Fruit fly (Drosophila melanogaster) whole organism, prepupa: ENCODE measurements around the gene CG3071.

Experiments used
- Blimp-1 ChIP-seq: fragments of 200-800 bp; sonication (Bioruptor generic); optimal IDR thresholded peaks from 3 replicates; lab custom pipeline; 2017; ENCODE audit warnings: missing biosample characterization, missing genetic modification characterization, mild to moderate bottlenecking, moderate library complexity, missing genetic modification reagents
- CG11294 ChIP-seq: fragments of 200-800 bp; sonication (Bioruptor generic); IDR thresholded peaks from 2 replicates; pipeline ENCODE4 v1.3.6; 2022; ENCODE audit warnings: missing biosample characterization, missing genetic modification characterization
- CG11902 ChIP-seq: fragments of 200-800 bp; sonication (Bioruptor generic); optimal IDR thresholded peaks from 3 replicates; lab custom pipeline; 2016; ENCODE audit warnings: missing biosample characterization, missing genetic modification characterization
- CG1621 ChIP-seq: fragments of 200-800 bp; sonication (Bioruptor generic); optimal IDR thresholded peaks from 3 replicates; lab custom pipeline; 2018; ENCODE audit warnings: missing biosample characterization, mild to moderate bottlenecking, missing genetic modification characterization
- CG16779 ChIP-seq: fragments of 200-800 bp; sonication (Bioruptor generic); optimal IDR thresholded peaks from 3 replicates; lab custom pipeline; 2017; ENCODE audit warnings: missing biosample characterization, mild to moderate bottlenecking, missing genetic modification characterization
- CG3032 ChIP-seq: fragments of 200-800 bp; optimal IDR thresholded peaks from 2 replicates; lab custom pipeline; 2019; ENCODE audit warnings: missing biosample characterization, mild to moderate bottlenecking, missing genetic modification characterization, moderate library complexity
- CG32006 ChIP-seq: fragments of 200-800 bp; sonication (Bioruptor generic); optimal IDR thresholded peaks from 3 replicates; lab custom pipeline; 2017; ENCODE audit warnings: missing biosample characterization, mild to moderate bottlenecking, missing genetic modification characterization
- CG34406 ChIP-seq: fragments of 200-800 bp; sonication (Bioruptor generic); optimal IDR thresholded peaks from 3 replicates; lab custom pipeline; 2016; ENCODE audit warnings: missing biosample characterization, missing genetic modification characterization
- CG3919 ChIP-seq: fragments of 200-800 bp; sonication (Bioruptor generic); optimal IDR thresholded peaks from 3 replicates; lab custom pipeline; 2016; ENCODE audit warnings: missing biosample characterization, missing genetic modification characterization
- CG4318 ChIP-seq: fragments of 200-800 bp; sonication (Bioruptor generic); optimal IDR thresholded peaks from 3 replicates; lab custom pipeline; 2017; ENCODE audit warnings: missing biosample characterization, mild to moderate bottlenecking, missing genetic modification characterization
- CG6276 ChIP-seq: fragments of 200-800 bp; sonication (Bioruptor generic); optimal IDR thresholded peaks from 2 replicates; lab custom pipeline; 2017; ENCODE audit warnings: missing biosample characterization, mild to moderate bottlenecking, missing genetic modification characterization
- CG6808 ChIP-seq: fragments of 200-800 bp; sonication (Bioruptor generic); optimal IDR thresholded peaks from 3 replicates; lab custom pipeline; 2017; ENCODE audit warnings: missing biosample characterization, missing genetic modification characterization, mild to moderate bottlenecking, moderate library complexity, missing genetic modification reagents
- CG6854 ChIP-seq: fragments of 200-800 bp; sonication (Bioruptor generic); optimal IDR thresholded peaks from 2 replicates; lab custom pipeline; 2017; ENCODE audit warnings: missing biosample characterization, mild to moderate bottlenecking, missing genetic modification characterization
- CG7368 ChIP-seq: fragments of 200-800 bp; sonication (Bioruptor generic); optimal IDR thresholded peaks from 3 replicates; lab custom pipeline; 2016; ENCODE audit warnings: missing biosample characterization, missing genetic modification characterization
- CG8119 ChIP-seq: fragments of 200-800 bp; sonication (Bioruptor generic); IDR thresholded peaks from 3 replicates; pipeline ENCODE4 v1.3.6; 2022; ENCODE audit warnings: missing biosample characterization, missing genetic modification characterization
- CG8319 ChIP-seq: fragments of 200-800 bp; sonication (Bioruptor generic); optimal IDR thresholded peaks from 3 replicates; lab custom pipeline; 2016; ENCODE audit warnings: missing biosample characterization, missing genetic modification characterization
- CG9139 ChIP-seq: fragments of 200-800 bp; sonication (Bioruptor generic); optimal IDR thresholded peaks from 3 replicates; lab custom pipeline; 2017; ENCODE audit warnings: missing biosample characterization, mild to moderate bottlenecking, missing genetic modification characterization
- Eip75B ChIP-seq: fragments of 200-800 bp; sonication (Bioruptor generic); optimal IDR thresholded peaks from 3 replicates; lab custom pipeline; 2016; ENCODE audit warnings: missing biosample characterization, missing genetic modification characterization
- Eip93F ChIP-seq: fragments of 200-800 bp; sonication (Bioruptor generic); optimal IDR thresholded peaks from 2 replicates; lab custom pipeline; 2016; ENCODE audit warnings: missing biosample characterization, mild to moderate bottlenecking, missing genetic modification characterization
- Ets21C ChIP-seq: fragments of 200-800 bp; sonication (Bioruptor generic); optimal IDR thresholded peaks from 3 replicates; lab custom pipeline; 2016; ENCODE audit warnings: missing biosample characterization, missing genetic modification characterization
- Ets96B ChIP-seq: fragments of 200-800 bp; optimal IDR thresholded peaks from 2 replicates; lab custom pipeline; 2019; ENCODE audit warnings: missing biosample characterization, mild to moderate bottlenecking, missing genetic modification characterization, moderate library complexity
- Gug ChIP-seq: fragments of 200-800 bp; sonication (Bioruptor generic); IDR thresholded peaks from 2 replicates; pipeline ENCODE4 v1.3.6; 2022; ENCODE audit warnings: missing biosample characterization, missing genetic modification characterization
- Hr38 ChIP-seq: sonication (Bioruptor generic); optimal IDR thresholded peaks from 2 replicates; lab custom pipeline; 2016; ENCODE audit warnings: missing biosample characterization, missing genetic modification characterization
- Lpt ChIP-seq: fragments of 200-800 bp; sonication (Bioruptor generic); optimal IDR thresholded peaks from 3 replicates; lab custom pipeline; 2016; ENCODE audit warnings: missing biosample characterization, missing genetic modification characterization
- Met ChIP-seq: fragments of 200-800 bp; sonication (Bioruptor generic); optimal IDR thresholded peaks from 3 replicates; lab custom pipeline; 2016; ENCODE audit warnings: missing biosample characterization, missing genetic modification characterization
- OdsH ChIP-seq: fragments of 200-800 bp; sonication (Bioruptor generic); optimal IDR thresholded peaks from 3 replicates; lab custom pipeline; 2016; ENCODE audit warnings: missing biosample characterization, missing genetic modification characterization
- Sox102F ChIP-seq: fragments of 200-800 bp; sonication (Bioruptor generic); optimal IDR thresholded peaks from 2 replicates; lab custom pipeline; 2016; ENCODE audit warnings: missing biosample characterization, mild to moderate bottlenecking, missing genetic modification characterization
- Sox14 ChIP-seq: fragments of 200-800 bp; sonication (Bioruptor generic); optimal IDR thresholded peaks from 3 replicates; lab custom pipeline; 2016; ENCODE audit warnings: missing biosample characterization, missing genetic modification characterization
- achi ChIP-seq: fragments of 200-800 bp; sonication (Bioruptor generic); optimal IDR thresholded peaks from 3 replicates; lab custom pipeline; 2016; ENCODE audit warnings: missing biosample characterization, missing genetic modification characterization
- acj6 ChIP-seq: fragments of 200-800 bp; sonication (Bioruptor generic); optimal IDR thresholded peaks from 3 replicates; lab custom pipeline; 2016; ENCODE audit warnings: missing biosample characterization, missing genetic modification characterization
- cyc ChIP-seq: fragments of 200-800 bp; sonication (Bioruptor generic); optimal IDR thresholded peaks from 3 replicates; lab custom pipeline; 2016; ENCODE audit warnings: missing biosample characterization, missing genetic modification characterization
- dac ChIP-seq: fragments of 200-800 bp; sonication (Bioruptor generic); optimal IDR thresholded peaks from 2 replicates; lab custom pipeline; 2017; ENCODE audit warnings: missing biosample characterization, mild to moderate bottlenecking, missing genetic modification characterization
- eg ChIP-seq: fragments of 200-800 bp; sonication (Bioruptor generic); IDR thresholded peaks from 3 replicates; pipeline ENCODE4 v1.3.6; 2022; ENCODE audit warnings: missing biosample characterization, missing genetic modification characterization
- esn ChIP-seq: fragments of 200-800 bp; sonication (Bioruptor generic); optimal IDR thresholded peaks from 2 replicates; lab custom pipeline; 2016; ENCODE audit warnings: missing biosample characterization, mild to moderate bottlenecking, missing genetic modification characterization, moderate library complexity
- fd59A ChIP-seq: fragments of 200-800 bp; sonication (Bioruptor generic); optimal IDR thresholded peaks from 2 replicates; lab custom pipeline; 2017; ENCODE audit warnings: missing biosample characterization, mild to moderate bottlenecking, missing genetic modification characterization, missing genetic modification reagents
- fkh ChIP-seq: fragments of 200-800 bp; sonication (Bioruptor generic); optimal IDR thresholded peaks from 3 replicates; lab custom pipeline; 2017; ENCODE audit warnings: missing biosample characterization, mild to moderate bottlenecking, missing genetic modification characterization, moderate library complexity
- lz ChIP-seq: fragments of 200-800 bp; sonication (Bioruptor generic); optimal IDR thresholded peaks from 3 replicates; lab custom pipeline; 2016; ENCODE audit warnings: missing biosample characterization, missing genetic modification characterization
- net ChIP-seq: fragments of 200-800 bp; sonication (Bioruptor generic); optimal IDR thresholded peaks from 3 replicates; lab custom pipeline; 2016; ENCODE audit warnings: missing biosample characterization, missing genetic modification characterization
- salr ChIP-seq, 2 experiments: fragments of 200-800 bp; sonication (Bioruptor generic); optimal IDR thresholded peaks; 3 replicates each; lab custom pipeline; 2016 to 2018; ENCODE audit warnings: missing biosample characterization in 2 of 2, missing genetic modification characterization in 2 of 2, mild to moderate bottlenecking in 1 of 2
- spab ChIP-seq: fragments of 200-800 bp; sonication (Bioruptor generic); optimal IDR thresholded peaks from 2 replicates; lab custom pipeline; 2017; ENCODE audit warnings: missing biosample characterization, mild to moderate bottlenecking, missing genetic modification characterization, missing genetic modification reagents
- ss ChIP-seq, 2 experiments: fragments of 200-800 bp; sonication (Bioruptor generic); optimal IDR thresholded peaks; 2 replicates in 1 of 2; 3 replicates in 1 of 2; lab custom pipeline; 2017 to 2018; ENCODE audit warnings: mild to moderate bottlenecking in 2 of 2, missing biosample characterization in 2 of 2, missing genetic modification characterization in 2 of 2, moderate library complexity in 1 of 2
- topi ChIP-seq: fragments of 200-800 bp; sonication (Bioruptor generic); optimal IDR thresholded peaks from 3 replicates; lab custom pipeline; 2016; ENCODE audit warnings: missing biosample characterization, missing genetic modification characterization
- vri ChIP-seq: fragments of 200-800 bp; sonication (Bioruptor generic); optimal IDR thresholded peaks from 3 replicates; lab custom pipeline; 2016; ENCODE audit warnings: missing biosample characterization, mild to moderate bottlenecking, missing genetic modification characterization

Gene CG3071

dm6 chrX:2258602-2259233 lies 3.9 kb upstream of the CG3071 start (continued):
- no peak for TF ChIP-seq spab (GFP tag; lab: Kevin White, UChicago)
- TF ChIP-seq CG1621 (tag; lab: Kevin White, UChicago): no peak
- no peak for TF ChIP-seq Met
- no peak for TF ChIP-seq CG3032 (tag; lab: Kevin White, UChicago)
- no peak for TF ChIP-seq fkh (GFP tag; lab: Kevin White, UChicago)
- no peak for TF ChIP-seq OdsH (GFP tag; lab: Kevin White, UChicago)
- TF ChIP-seq Sox14: no peak
- no peak for TF ChIP-seq Eip75B (GFP tag; lab: Kevin White, UChicago)

DNA sequence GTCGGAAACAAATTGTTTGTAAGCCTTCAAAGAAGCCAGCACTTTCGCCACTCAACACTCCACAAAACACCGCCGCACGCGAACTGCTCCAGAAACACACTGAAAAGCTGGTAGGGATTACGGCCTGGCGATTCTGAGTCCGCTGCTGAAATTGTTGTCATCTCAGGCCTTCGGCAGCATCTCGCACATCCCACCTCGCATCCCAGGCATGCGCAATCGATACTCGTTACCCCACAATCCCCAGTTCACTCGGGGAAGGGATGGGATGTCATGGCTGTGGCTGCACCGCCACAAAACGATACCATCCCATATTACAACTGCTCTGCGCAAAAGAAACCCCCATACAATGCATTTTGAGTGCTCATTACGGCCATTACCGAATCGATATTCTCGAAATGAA lies 2.9 kb upstream of the CG3071 start, which contains the start of gene CG3078:
TSS of gene CG3078 (minus strand) at position 101 of the 400 bp plus-strand sequence.
- TF ChIP-seq CG3032 (tag; lab: Kevin White, UChicago): no peak
- no peak for TF ChIP-seq fkh (GFP tag; lab: Kevin White, UChicago)
- no peak for TF ChIP-seq Eip75B (GFP tag; lab: Kevin White, UChicago)
- TF ChIP-seq eg (GFP tag; lab: Robert Waterston, UW): no peak

dm6 chrX:2269822-2270556 lies 7.4 kb downstream of the CG3071 start:
- TF ChIP-seq CG8119 (peak; percentile 46; the same call in 1 of the 3 replicates), vri (peak; percentile 48), CG8319 (GFP tag; lab: Kevin White, UChicago) (peak; percentile 34), CG9139 (GFP tag; lab: Kevin White, UChicago) (no peak), Lpt (GFP tag; lab: Kevin White, UChicago) (peak; percentile 23), Hr38 (GFP tag; lab: Kevin White, UChicago) (no peak), CG6854 (GFP tag; lab: Kevin White, UChicago) (peak; percentile 28), Ets96B (tag; lab: Kevin White, UChicago) (no peak), Gug (peak; percentile 46; the same call in 1 of the 2 replicates), dac (peak; percentile 45), lz (peak; percentile 47), Met (peak; percentile 40), esn (GFP tag; lab: Kevin White, UChicago) (peak; percentile 43), CG6808 (peak; percentile 29), acj6 (GFP tag; lab: Kevin White, UChicago) (peak; percentile 55), CG1621 (tag; lab: Kevin White, UChicago) (no peak), CG11294 (GFP tag; lab: Robert Waterston, UW) (no peak), CG11902 (GFP tag; lab: Kevin White, UChicago) (peak; percentile 49), Eip93F (no peak), CG4318 (GFP tag; lab: Kevin White, UChicago) (peak; percentile 50), CG34406 (GFP tag; lab: Kevin White, UChicago) (peak; percentile 44), CG32006 (GFP tag; lab: Kevin White, UChicago) (peak; percentile 75), Blimp-1 (GFP tag; lab: Kevin White, UChicago) (no peak), net (GFP tag; lab: Kevin White, UChicago) (peak; percentile 48), OdsH (GFP tag; lab: Kevin White, UChicago) (peak; percentile 50), achi (GFP tag; lab: Kevin White, UChicago) (peak; percentile 41), CG7368 (GFP tag; lab: Kevin White, UChicago) (peak; percentile 20), cyc (GFP tag; lab: Kevin White, UChicago) (peak; percentile 60), salr (GFP tag; optimal IDR thresholded peaks at IDR 0.05; lab: Kevin White, UChicago) (peak in 1 of 2 experiments; percentile 11), CG3919 (GFP tag; lab: Kevin White, UChicago) (no peak), Sox102F (GFP tag; lab: Kevin White, UChicago) (no peak), ss (GFP tag; optimal IDR thresholded peaks at IDR 0.05; lab: Kevin White, UChicago) (peak; percentile 8 to 57), CG6276 (GFP tag; lab: Kevin White, UChicago) (peak; percentile 44), topi (peak; percentile 40), Sox14 (peak; percentile 75), CG16779 (tag; lab: Kevin White, UChicago) (no peak), spab (GFP tag; lab: Kevin White, UChicago) (no peak), Ets21C (GFP tag; lab: Kevin White, UChicago) (peak; percentile 3), fd59A (peak; percentile 19), CG3032 (tag; lab: Kevin White, UChicago) (no peak)
